Fruit fly (Drosophila melanogaster): Measurements from ENCODE around the gene kon.

Gene kon

DNA sequence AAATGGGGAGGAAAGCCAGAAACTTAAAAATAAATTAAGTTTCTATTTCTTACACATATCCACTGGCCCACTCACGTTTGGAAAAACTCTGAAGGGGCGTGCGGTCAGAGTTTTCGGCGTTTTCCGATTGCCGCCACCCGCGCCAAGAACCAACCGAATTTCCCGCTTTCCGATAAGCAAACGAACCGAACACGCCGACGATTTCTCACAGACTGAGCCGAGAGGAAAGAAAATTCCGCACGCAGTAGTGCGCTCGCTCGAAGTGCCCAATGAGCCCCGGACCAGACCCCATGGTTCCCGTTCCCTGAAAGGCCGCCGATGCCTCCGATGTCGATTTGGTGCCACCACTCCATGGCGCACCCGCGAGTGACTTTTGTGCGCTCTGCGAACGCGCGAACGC is at the start of gene kon:
kon (minus strand) TSS at position 219 of the 400 bp plus-strand sequence.
- TF ChIP-seq Rx (GFP tag; IDR thresholded peaks at IDR 0.05) (0 out of 2 replicates have a peak, but pooled peaks have one; percentile 11), CG9609 (GFP tag; optimal IDR thresholded peaks at IDR 0.05) (no peak), CG1233 (GFP tag; optimal IDR thresholded peaks at IDR 0.05) (no peak), prd (optimal IDR thresholded peaks at IDR 0.05) (no peak), prd (GFP tag; IDR thresholded peaks at IDR 0.05) (peak; percentile 25; the same call in 1 of the 3 replicates), CG3847 (GFP tag; IDR thresholded peaks at IDR 0.05) (0 out of 2 replicates have a peak, but pooled peaks have one; percentile 26), D (optimal IDR thresholded peaks at IDR 0.05) (no peak), D (GFP tag; optimal IDR thresholded peaks at IDR 0.05) (no peak), CG8944 (GFP tag; optimal IDR thresholded peaks at IDR 0.05) (no peak), gfzf (GFP tag; optimal IDR thresholded peaks at IDR 0.05) (no peak), az2 (GFP tag; optimal IDR thresholded peaks at IDR 0.05) (no peak), CG1602 (GFP tag; optimal IDR thresholded peaks at IDR 0.05) (no peak), eve (GFP tag; optimal IDR thresholded peaks at IDR 0.05) (no peak), NK7.1 (GFP tag; optimal IDR thresholded peaks at IDR 0.05) (no peak), Fer1 (GFP tag; optimal IDR thresholded peaks at IDR 0.05) (no peak), bigmax (GFP tag; optimal IDR thresholded peaks at IDR 0.05) (no peak), CG10274 (GFP tag; optimal IDR thresholded peaks at IDR 0.05) (no peak), zfh2 (GFP tag; optimal IDR thresholded peaks at IDR 0.05) (no peak), lilli (GFP tag; optimal IDR thresholded peaks at IDR 0.05) (no peak), CG8388 (GFP tag; optimal IDR thresholded peaks at IDR 0.05) (no peak), kah (GFP tag; optimal IDR thresholded peaks at IDR 0.05) (no peak), CG10366 (GFP tag; IDR thresholded peaks at IDR 0.05) (no peak), row (GFP tag; IDR thresholded peaks at IDR 0.05) (0 out of 3 replicates have a peak, but pooled peaks have one; percentile 12), CG11560 (tag; IDR thresholded peaks at IDR 0.05) (no peak), sqz (GFP tag; optimal IDR thresholded peaks at IDR 0.05) (no peak), CHES-1-like (GFP tag; optimal IDR thresholded peaks at IDR 0.05) (no peak), B-H2 (GFP tag; optimal IDR thresholded peaks at IDR 0.05) (no peak), Jarid2 (GFP tag; optimal IDR thresholded peaks at IDR 0.05) (peak; percentile 76), trh (GFP tag; optimal IDR thresholded peaks at IDR 0.05) (no peak), CG17186 (GFP tag; optimal IDR thresholded peaks at IDR 0.05) (no peak), CG11247 (GFP tag; IDR thresholded peaks at IDR 0.05) (0 out of 2 replicates have a peak, but pooled peaks have one; percentile 16), CG16813 (GFP tag; IDR thresholded peaks at IDR 0.05; ENCODE audit: partially characterized antibody) (no peak), Meics (GFP tag; optimal IDR thresholded peaks at IDR 0.05) (no peak), sd (tag; optimal IDR thresholded peaks at IDR 0.05) (peak; percentile 63), CG10543 (GFP tag; optimal IDR thresholded peaks at IDR 0.05) (peak; percentile 80), CoRest (tag; optimal IDR thresholded peaks at IDR 0.05) (no peak), CG15479 (GFP tag; optimal IDR thresholded peaks at IDR 0.05) (no peak), Atf-2 (GFP tag; optimal IDR thresholded peaks at IDR 0.05) (no peak), btn (GFP tag; optimal IDR thresholded peaks at IDR 0.05) (no peak), kni (GFP tag; optimal IDR thresholded peaks at IDR 0.05) (no peak), E2f2 (GFP tag; IDR thresholded peaks at IDR 0.05) (no peak), inv (GFP tag; IDR thresholded peaks at IDR 0.05; ENCODE audit: partially characterized antibody) (no peak), disco-r (GFP tag; optimal IDR thresholded peaks at IDR 0.05) (no peak), Deaf1 (tag; optimal IDR thresholded peaks at IDR 0.05) (peak; percentile 89), ewg (GFP tag; optimal IDR thresholded peaks at IDR 0.05) (peak; percentile 11), dysf (GFP tag; IDR thresholded peaks at IDR 0.05) (peak; percentile 6; the same call in 1 of the 3 replicates), CG7839 (tag; optimal IDR thresholded peaks at IDR 0.05) (no peak), mam (GFP tag; optimal IDR thresholded peaks at IDR 0.05) (no peak), dan (GFP tag; IDR thresholded peaks at IDR 0.05) (no peak), unc-4 (GFP tag; IDR thresholded peaks at IDR 0.05; ENCODE audit: partially characterized antibody) (no peak), ind (GFP tag; optimal IDR thresholded peaks at IDR 0.05) (no peak), NC2α (GFP tag; optimal IDR thresholded peaks at IDR 0.05) (no peak)
